Worm (Caenorhabditis elegans) whole organism, young adult: Measurements from ENCODE around the gene snr-5.

Experiments used
- F22D6.2 ChIP-seq: sonication (generic microtip); optimal IDR thresholded peaks from 2 replicates; lab custom pipeline; 2016; ENCODE audit warnings: mild to moderate bottlenecking, missing genetic modification characterization, missing compliant biosample characterization
- F37B4.10 ChIP-seq: fragments of 200-800 bp; sonication (Bioruptor generic); IDR thresholded peaks from 2 replicates; pipeline ENCODE4 v1.3.6; 2022; ENCODE audit warnings: missing genetic modification characterization, missing compliant biosample characterization
- F57C9.4 ChIP-seq: sonication (generic microtip); optimal IDR thresholded peaks from 2 replicates; lab custom pipeline; 2017; ENCODE audit warnings: mild to moderate bottlenecking, missing genetic modification characterization, missing compliant biosample characterization
- K11D2.4 ChIP-seq: fragments of 200-800 bp; sonication (Bioruptor generic); IDR thresholded peaks from 2 replicates; pipeline ENCODE4 v1.3.6; 2022; ENCODE audit warnings: missing genetic modification reagents, missing genetic modification characterization, missing compliant biosample characterization
- Y53F4B.3 ChIP-seq: fragments of 200-800 bp; sonication (Bioruptor generic); IDR thresholded peaks from 2 replicates; pipeline ENCODE4 v1.3.6; 2022; ENCODE audit warnings: missing genetic modification reagents, missing genetic modification characterization, missing compliant biosample characterization
- Y95B8A.8 ChIP-seq: fragments of 200-800 bp; sonication (Bioruptor generic); IDR thresholded peaks from 2 replicates; pipeline ENCODE4 v1.3.6; 2022; ENCODE audit warnings: missing genetic modification reagents, missing genetic modification characterization, missing compliant biosample characterization
- akir-1 ChIP-seq: fragments of 200-800 bp; sonication (Bioruptor generic); optimal IDR thresholded peaks from 2 replicates; lab custom pipeline; 2018; ENCODE audit warnings: mild to moderate bottlenecking, missing genetic modification characterization, moderate library complexity, missing compliant biosample characterization
- attf-3 ChIP-seq: fragments of 200-800 bp; sonication (Bioruptor generic); conservative IDR thresholded peaks from 2 replicates; pipeline ENCODE4 v1.3.6; 2022; ENCODE audit warnings: missing genetic modification reagents, missing genetic modification characterization, missing compliant biosample characterization
- attf-5 ChIP-seq: fragments of 200-800 bp; sonication (Bioruptor generic); optimal IDR thresholded peaks from 2 replicates; lab custom pipeline; 2018; ENCODE audit warnings: mild to moderate bottlenecking, missing genetic modification characterization, missing compliant biosample characterization
- attf-6 ChIP-seq: fragments of 200-800 bp; sonication (Bioruptor generic); IDR thresholded peaks from 2 replicates; pipeline ENCODE4 v1.3.6; 2022; ENCODE audit warnings: missing genetic modification reagents, missing genetic modification characterization, missing compliant biosample characterization
- bed-2 ChIP-seq: fragments of 200-800 bp; sonication (Bioruptor generic); IDR thresholded peaks from 2 replicates; pipeline ENCODE4 v1.3.6; 2022; ENCODE audit warnings: missing genetic modification reagents, missing genetic modification characterization, missing compliant biosample characterization
- ceh-100 ChIP-seq: fragments of 200-800 bp; sonication (Bioruptor generic); IDR thresholded peaks from 2 replicates; pipeline ENCODE4 v1.3.6; 2022; ENCODE audit warnings: missing genetic modification reagents, missing genetic modification characterization, missing compliant biosample characterization
- ceh-40 ChIP-seq: fragments of 200-800 bp; sonication (Bioruptor generic); IDR thresholded peaks from 2 replicates; pipeline ENCODE4 v1.3.6; 2022; ENCODE audit warnings: missing genetic modification characterization, missing compliant biosample characterization
- ceh-58 ChIP-seq: fragments of 200-800 bp; sonication (Bioruptor generic); IDR thresholded peaks from 2 replicates; pipeline ENCODE4 v1.3.6; 2022; ENCODE audit warnings: missing genetic modification characterization, missing compliant biosample characterization
- dpff-1 ChIP-seq: sonication (generic microtip); optimal IDR thresholded peaks from 2 replicates; lab custom pipeline; 2017; ENCODE audit warnings: mild to moderate bottlenecking, missing genetic modification characterization, missing compliant biosample characterization
- egl-18 ChIP-seq: fragments of 200-800 bp; sonication (Bioruptor generic); IDR thresholded peaks from 2 replicates; pipeline ENCODE4 v1.3.6; 2022; ENCODE audit warnings: missing genetic modification reagents, missing genetic modification characterization, missing compliant biosample characterization
- ets-4 ChIP-seq: fragments of 200-800 bp; sonication (Bioruptor generic); optimal IDR thresholded peaks from 2 replicates; lab custom pipeline; 2018; ENCODE audit warnings: mild to moderate bottlenecking, missing genetic modification characterization, missing compliant biosample characterization
- fkh-3 ChIP-seq: sonication (generic microtip); optimal IDR thresholded peaks from 2 replicates; lab custom pipeline; 2016; ENCODE audit warnings: mild to moderate bottlenecking, missing genetic modification characterization, missing compliant biosample characterization
- hlh-12 ChIP-seq: sonication (generic microtip); optimal IDR thresholded peaks from 2 replicates; lab custom pipeline; 2016; ENCODE audit warnings: missing genetic modification characterization, missing compliant biosample characterization
- hmg-1.2 ChIP-seq: fragments of 200-800 bp; sonication (Bioruptor generic); IDR thresholded peaks from 2 replicates; pipeline ENCODE4 v1.3.6; 2022; ENCODE audit warnings: missing genetic modification reagents, missing genetic modification characterization, missing compliant biosample characterization
- let-526 ChIP-seq: fragments of 200-800 bp; sonication (Bioruptor generic); IDR thresholded peaks from 2 replicates; pipeline ENCODE4 v1.3.6; 2022; ENCODE audit warnings: missing genetic modification reagents, missing genetic modification characterization, missing compliant biosample characterization
- let-607 ChIP-seq, 2 experiments: fragments of 200-800 bp in 1 of 2; sonication (Bioruptor generic) in 1 of 2; sonication (generic microtip) in 1 of 2; optimal IDR thresholded peaks; 2 replicates each; lab custom pipeline; 2016 to 2018; ENCODE audit warnings: mild to moderate bottlenecking in 2 of 2, missing compliant biosample characterization in 2 of 2, missing genetic modification characterization in 2 of 2, moderate library complexity in 2 of 2, missing genotype in 1 of 2
- madf-6 ChIP-seq: fragments of 200-800 bp; sonication (Bioruptor generic); IDR thresholded peaks from 2 replicates; pipeline ENCODE4 v1.3.6; 2022; ENCODE audit warnings: missing genetic modification reagents, missing genetic modification characterization, missing compliant biosample characterization
- nhr-80 ChIP-seq: sonication (generic microtip); optimal IDR thresholded peaks from 2 replicates; lab custom pipeline; 2016; ENCODE audit warnings: missing genetic modification characterization, missing compliant biosample characterization
- pbrm-1 ChIP-seq: fragments of 200-800 bp; sonication (Bioruptor generic); IDR thresholded peaks from 2 replicates; pipeline ENCODE4 v1.3.6; 2022; ENCODE audit warnings: missing genetic modification reagents, missing genetic modification characterization, missing compliant biosample characterization
- snpc-3.4 ChIP-seq: sonication (generic microtip); optimal IDR thresholded peaks from 2 replicates; lab custom pipeline; 2017; ENCODE audit warnings: missing genetic modification characterization, mild to moderate bottlenecking, missing compliant biosample characterization, antibody characterized with exemption, moderate library complexity, missing genotype, missing genetic modification reagents
- somi-1 ChIP-seq: fragments of 200-800 bp; sonication (Bioruptor generic); optimal IDR thresholded peaks from 2 replicates; lab custom pipeline; 2018; ENCODE audit warnings: mild to moderate bottlenecking, missing genetic modification characterization, missing compliant biosample characterization
- tbx-9 ChIP-seq: sonication (generic microtip); optimal IDR thresholded peaks from 2 replicates; lab custom pipeline; 2016; ENCODE audit warnings: borderline replicate concordance, missing genetic modification characterization, inconsistent platforms, missing compliant biosample characterization
- unc-130 ChIP-seq: sonication (generic microtip); optimal IDR thresholded peaks from 2 replicates; lab custom pipeline; 2016; ENCODE audit warnings: missing genetic modification reagents, missing genetic modification characterization, missing compliant biosample characterization
- ztf-26 ChIP-seq: sonication (generic microtip); optimal IDR thresholded peaks from 2 replicates; lab custom pipeline; 2017; ENCODE audit warnings: missing genetic modification characterization, missing compliant biosample characterization

snr-5 gene

ce11 chrIII:7896925-7897324 is 35.1 kb downstream of the snr-5 start, which contains the start of gene ZK688.10 (continued):
- TF ChIP-seq ceh-40 (GFP tag; lab: Robert Waterston, UW) = no peak

DNA sequence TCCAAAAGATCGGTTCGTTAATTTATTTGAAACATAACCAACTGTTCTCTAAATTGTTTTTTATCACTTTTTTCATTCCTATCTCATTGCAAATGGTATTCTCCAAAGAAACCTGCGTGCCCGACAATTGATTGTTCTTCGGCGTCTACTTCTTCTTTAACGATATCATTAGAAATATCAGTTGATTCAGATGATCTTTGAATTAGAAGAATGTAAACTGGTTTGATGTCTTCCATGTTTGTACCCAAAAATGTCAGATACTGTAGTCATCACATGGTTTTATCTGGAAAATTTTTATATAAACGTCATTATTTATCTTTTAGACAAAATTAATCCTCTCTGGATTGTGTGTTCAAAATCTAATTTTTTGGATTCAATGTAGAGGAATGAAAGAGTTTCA is 35.9 kb downstream of the snr-5 start:
- peak; percentile 19 for TF ChIP-seq somi-1 (GFP tag; lab: Kevin White, UChicago)
- TF ChIP-seq pbrm-1 (GFP tag; lab: Robert Waterston, UW) = no peak

ce11 chrIII:7900733-7901132 is 38.9 kb downstream of the snr-5 start, which contains the start of gene best-24:
Gene best-24, plus strand, starts transcription at chrIII:7901033.
- TF ChIP-seq attf-6 (GFP tag; lab: Robert Waterston, UW) (no peak), ets-4 (no peak), egl-18 (GFP tag; lab: Robert Waterston, UW) (no peak), F57C9.4 (no peak), snpc-3.4 (no peak), akir-1 (GFP tag; lab: Kevin White, UChicago) (no peak), K11D2.4 (GFP tag; lab: Robert Waterston, UW) (no peak), fkh-3 (tag; lab: Kevin White, UChicago) (no peak), ceh-58 (GFP tag; lab: Robert Waterston, UW) (no peak), Y95B8A.8 (GFP tag; lab: Robert Waterston, UW) (no peak), bed-2 (no peak), let-526 (no peak), unc-130 (GFP tag; lab: Kevin White, UChicago) (no peak)

DNA sequence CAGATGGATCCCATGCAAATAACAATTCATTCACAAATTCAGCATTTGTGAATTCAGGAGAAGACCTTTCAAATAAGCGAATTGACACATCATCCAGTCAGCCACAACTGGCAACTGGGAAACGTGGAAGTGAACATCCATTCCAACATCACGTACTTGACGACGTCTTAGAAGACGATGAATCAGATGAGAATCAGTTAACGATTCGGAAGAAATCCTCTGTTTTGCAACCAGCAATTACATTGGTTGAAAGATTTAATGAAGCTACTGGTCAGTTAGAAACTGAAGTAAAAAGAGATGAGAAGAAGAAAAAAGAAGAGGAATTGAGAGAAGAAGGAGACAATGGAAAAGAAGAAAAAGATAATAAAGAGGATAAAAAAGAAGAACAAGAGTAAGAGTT is 41.6 kb downstream of the snr-5 start:
- no peak for TF ChIP-seq Y53F4B.3
- TF ChIP-seq madf-6 (GFP tag; lab: Robert Waterston, UW) = no peak

DNA sequence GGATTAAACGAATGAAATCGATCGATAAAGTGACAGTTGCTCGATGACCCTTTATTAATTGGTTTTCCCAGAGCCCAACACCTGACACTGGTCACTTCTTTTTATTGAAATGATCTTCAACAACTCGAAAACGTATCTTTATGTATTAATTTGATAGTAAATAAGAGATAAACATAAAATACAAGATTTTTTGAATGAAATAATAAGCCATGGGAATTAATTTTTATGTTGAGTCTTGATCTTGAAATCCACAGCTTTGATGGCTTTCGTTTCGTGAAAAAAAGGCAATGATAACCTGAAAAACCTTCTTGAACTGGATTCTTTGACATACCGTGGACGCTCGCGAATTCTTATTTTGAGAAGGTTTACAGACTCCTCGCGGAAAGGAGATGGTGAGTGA is 45.6 kb downstream of the snr-5 start, which contains the start of gene pcp-5:
TSS of gene pcp-5 (minus strand) at position 101 of the 400 bp plus-strand sequence.
- TF ChIP-seq hlh-12 (tag; lab: Kevin White, UChicago) (no peak), F22D6.2 (tag; lab: Kevin White, UChicago) (no peak), ztf-26 (tag; lab: Kevin White, UChicago) (no peak), ceh-100 (no peak), tbx-9 (tag; lab: Kevin White, UChicago) (no peak), F37B4.10 (no peak), ceh-58 (GFP tag; lab: Robert Waterston, UW) (no peak)

DNA sequence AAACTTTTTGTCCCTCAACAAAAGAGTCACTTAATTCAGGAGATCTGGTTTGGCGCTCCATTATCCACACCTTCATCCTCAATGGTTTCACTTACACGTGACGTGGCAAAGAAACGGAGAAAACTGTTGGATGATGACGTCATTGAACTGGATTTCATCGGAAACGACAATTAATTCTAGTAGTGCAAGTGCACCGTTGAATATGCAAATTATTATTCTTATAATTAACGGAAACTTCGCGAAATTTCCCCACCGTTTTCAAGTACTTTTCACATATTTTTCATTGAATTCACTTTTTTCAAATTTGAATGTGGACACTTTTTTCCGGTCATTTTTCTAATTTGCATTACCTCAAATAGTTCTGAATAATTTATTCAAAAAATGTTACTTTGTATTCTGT is 47.4 kb downstream of the snr-5 start, which contains the start of gene ZK688.1:
TSS of gene ZK688.1 (plus strand) at position 301 of the 400 bp plus-strand sequence.
- TF ChIP-seq dpff-1 = no peak

- TF ChIP-seq let-607 (tag; optimal IDR thresholded peaks at IDR 0.05; lab: Kevin White, UChicago) (no peak), hmg-1.2 (peak; percentile 85), nhr-80 (tag; lab: Kevin White, UChicago) (peak; percentile 25), attf-3 (GFP tag; lab: Robert Waterston, UW) (no peak), attf-5 (peak; percentile 68)
Measured at ce11 chrIII:7911621-7912020, 49.8 kb downstream of the snr-5 start, which contains the start of gene ZK688.7. Gene ZK688.7, minus strand, starts transcription at chrIII:7911634.
